Fruit fly (Drosophila melanogaster): ENCODE results near the gene CG46306.

The CG46306 gene

dm6 chrX:16781055-16781454 is 54.3 kb downstream of the CG46306 start (continued):
- no peak for TF ChIP-seq gcm2 (GFP tag; optimal IDR thresholded peaks at IDR 0.05)
- TF ChIP-seq CG31224 (GFP tag; IDR thresholded peaks at IDR 0.05): no peak
- no peak for TF ChIP-seq E2f1 (GFP tag; IDR thresholded peaks at IDR 0.05)
- TF ChIP-seq cas (GFP tag; IDR thresholded peaks at IDR 0.05): 0 out of 2 replicates have a peak, but pooled peaks have one; percentile 41
- TF ChIP-seq Nf-YA (GFP tag; IDR thresholded peaks at IDR 0.05): no peak

dm6 chrX:16780244-16780643 is 55.1 kb downstream of the CG46306 start:
- TF ChIP-seq CG5245 (GFP tag; optimal IDR thresholded peaks at IDR 0.05) (no peak), nau (GFP tag; optimal IDR thresholded peaks at IDR 0.05) (no peak), vvl (GFP tag; IDR thresholded peaks at IDR 0.05) (0 out of 2 replicates have a peak, but pooled peaks have one; percentile 18), dimm (GFP tag; IDR thresholded peaks at IDR 0.05) (no peak), CG12769 (tag; optimal IDR thresholded peaks at IDR 0.05) (peak; percentile 42), twi (tag; optimal IDR thresholded peaks at IDR 0.05) (peak; percentile 8), Hmr (GFP tag; optimal IDR thresholded peaks at IDR 0.05) (peak; percentile 16), sqz (GFP tag; optimal IDR thresholded peaks at IDR 0.05) (peak; percentile 73), pros (GFP tag; optimal IDR thresholded peaks at IDR 0.05) (peak; percentile 12), chinmo (GFP tag; IDR thresholded peaks at IDR 0.05; ENCODE audit: partially characterized antibody) (peak; percentile 74; the same call in 2 of the 4 replicates), CG8290 (GFP tag; optimal IDR thresholded peaks at IDR 0.05) (no peak), CG8290 (tag; optimal IDR thresholded peaks at IDR 0.05) (peak in 1 of 2 experiments; percentile 8), Pdp1 (GFP tag; optimal IDR thresholded peaks at IDR 0.05) (peak in 1 of 2 experiments; percentile 83), sr (GFP tag; IDR thresholded peaks at IDR 0.05) (peak; percentile 37; the same call in 1 of the 3 replicates), caup (GFP tag; optimal IDR thresholded peaks at IDR 0.05; ENCODE audit: severe bottlenecking) (peak; percentile 34), ftz-f1 (GFP tag; optimal IDR thresholded peaks at IDR 0.05) (peak; percentile 97), abd-A (tag; optimal IDR thresholded peaks at IDR 0.05) (peak; percentile 53), grn (GFP tag; optimal IDR thresholded peaks at IDR 0.05) (peak; percentile 86), z (GFP tag; IDR thresholded peaks at IDR 0.05) (peak; percentile 76; the same call in 2 of the 3 replicates), CG10147 (GFP tag; optimal IDR thresholded peaks at IDR 0.05) (no peak), lmd (GFP tag; IDR thresholded peaks at IDR 0.05) (no peak), Trl (optimal IDR thresholded peaks at IDR 0.05) (peak; percentile 39 to 74), Trl (GFP tag; optimal IDR thresholded peaks at IDR 0.05) (no peak), CG8388 (GFP tag; optimal IDR thresholded peaks at IDR 0.05) (no peak), gro (GFP tag; optimal IDR thresholded peaks at IDR 0.05) (peak; percentile 37), CG2199 (GFP tag; IDR thresholded peaks at IDR 0.05) (peak; percentile 37; the same call in 1 of the 3 replicates), Med (GFP tag) (peak; percentile 58), crol (GFP tag; IDR thresholded peaks at IDR 0.05) (no peak), GATAe (GFP tag; conservative IDR thresholded peaks at IDR 0.05) (no peak), D19B (GFP tag; optimal IDR thresholded peaks at IDR 0.05) (peak; percentile 32), CG1792 (GFP tag; optimal IDR thresholded peaks at IDR 0.05) (no peak), CG13894 (tag; optimal IDR thresholded peaks at IDR 0.05) (peak; percentile 49), CG1832 (GFP tag; optimal IDR thresholded peaks at IDR 0.05) (peak; percentile 79), sd (tag; optimal IDR thresholded peaks at IDR 0.05) (peak; percentile 75), Deaf1 (tag; optimal IDR thresholded peaks at IDR 0.05) (peak; percentile 4), zfh2 (GFP tag; optimal IDR thresholded peaks at IDR 0.05) (no peak)

Measured in whole organism, embryonic.